In genomic region chrX:10966978-10967731, dm6 we compare ENCODE assay signal across 2 fruit fly cellular contexts.
TF ChIP-seq lines count a peak whose summit lies in the region.

TSS of gene C901 (minus strand) at chrX:10967134.

TF ChIP-seq in whole organism, embryonic, 481 proteins besides CTCF, POLR2A, EP300 and RAD21 (continued from another document and continues in another):
- TF ChIP-seq Nf-YB (GFP tag; optimal IDR thresholded peaks at IDR 0.05; lab: Kevin White, UChicago) (peak; percentile 52), CG32532 (GFP tag; IDR thresholded peaks at IDR 0.05; lab: Robert Waterston, UW) (peak; percentile 57; the same call in 1 of the 2 replicates), phol (tag; optimal IDR thresholded peaks at IDR 0.05; lab: Kevin White, UChicago) (peak; percentile 87), CG4730 (GFP tag; IDR thresholded peaks at IDR 0.05; lab: Robert Waterston, UW) (peak; percentile 63), gro (GFP tag; optimal IDR thresholded peaks at IDR 0.05; lab: Kevin White, UChicago) (no peak), CG15269 (tag; optimal IDR thresholded peaks at IDR 0.05; lab: Kevin White, UChicago) (peak; percentile 78), unc-4 (GFP tag; IDR thresholded peaks at IDR 0.05; lab: Robert Waterston, UW; ENCODE audit: partially characterized antibody) (no peak), CG11560 (tag; IDR thresholded peaks at IDR 0.05; lab: Robert Waterston, UW) (peak; percentile 29; the same call in 1 of the 3 replicates), CG14014 (GFP tag; IDR thresholded peaks at IDR 0.05; lab: Robert Waterston, UW) (peak; percentile 58; the same call in 1 of the 2 replicates), Eip74EF (GFP tag; optimal IDR thresholded peaks at IDR 0.05; lab: Kevin White, UChicago) (peak in 1 of 2 experiments; percentile 61), CG6654 (GFP tag; optimal IDR thresholded peaks at IDR 0.05; lab: Kevin White, UChicago) (peak; percentile 31), Nf-YA (GFP tag; IDR thresholded peaks at IDR 0.05; lab: Robert Waterston, UW) (peak; percentile 22; the same call in 1 of the 2 replicates), cato (GFP tag; optimal IDR thresholded peaks at IDR 0.05; lab: Kevin White, UChicago; ENCODE audit: borderline replicate concordance) (peak; percentile 2), repo (GFP tag; optimal IDR thresholded peaks at IDR 0.05; lab: Kevin White, UChicago) (no peak), CG6854 (GFP tag; optimal IDR thresholded peaks at IDR 0.05; lab: Kevin White, UChicago) (peak; percentile 18), HLH3B (GFP tag; IDR thresholded peaks at IDR 0.05; lab: Robert Waterston, UW) (peak; percentile 74), CG15073 (GFP tag; optimal IDR thresholded peaks at IDR 0.05; lab: Kevin White, UChicago) (no peak), odd (GFP tag; optimal IDR thresholded peaks at IDR 0.05; lab: Kevin White, UChicago) (peak; percentile 43), CG17359 (tag; optimal IDR thresholded peaks at IDR 0.05; lab: Kevin White, UChicago) (peak; percentile 72), tll (GFP tag; optimal IDR thresholded peaks at IDR 0.05; lab: Kevin White, UChicago) (no peak), run (tag; optimal IDR thresholded peaks at IDR 0.05; lab: Kevin White, UChicago) (peak; percentile 56), CG9932 (GFP tag; IDR thresholded peaks at IDR 0.05; lab: Robert Waterston, UW) (peak; percentile 20; the same call in 1 of the 2 replicates), nmo (GFP tag; optimal IDR thresholded peaks at IDR 0.05; lab: Kevin White, UChicago) (peak; percentile 85), H2.0 (GFP tag; IDR thresholded peaks at IDR 0.05; lab: Robert Waterston, UW) (peak; percentile 54; the same call in 1 of the 2 replicates), Scr (GFP tag; IDR thresholded peaks at IDR 0.05; lab: Robert Waterston, UW; ENCODE audit: partially characterized antibody) (no peak), Gug (GFP tag; IDR thresholded peaks at IDR 0.05; lab: Robert Waterston, UW) (peak; percentile 29; the same call in 1 of the 4 replicates), bigmax (GFP tag; optimal IDR thresholded peaks at IDR 0.05; lab: Kevin White, UChicago) (no peak), Sox102F (GFP tag; optimal IDR thresholded peaks at IDR 0.05; lab: Kevin White, UChicago) (peak; percentile 80), CG10979 (tag; optimal IDR thresholded peaks at IDR 0.05; lab: Kevin White, UChicago) (peak; percentile 89), so (GFP tag; IDR thresholded peaks at IDR 0.05; lab: Robert Waterston, UW) (peak; percentile 63; the same call in 1 of the 3 replicates), sug (tag; optimal IDR thresholded peaks at IDR 0.05; lab: Kevin White, UChicago) (no peak), croc (GFP tag; conservative IDR thresholded peaks at IDR 0.05; lab: Robert Waterston, UW) (peak; percentile 68), CG13894 (tag; optimal IDR thresholded peaks at IDR 0.05; lab: Kevin White, UChicago) (no peak), Aef1 (GFP tag; IDR thresholded peaks at IDR 0.05; lab: Robert Waterston, UW) (peak; percentile 52; the same call in 2 of the 3 replicates), jigr1 (GFP tag; IDR thresholded peaks at IDR 0.05; lab: Robert Waterston, UW) (peak; percentile 46; the same call in 2 of the 3 replicates), CG1529 (GFP tag; optimal IDR thresholded peaks at IDR 0.05; lab: Kevin White, UChicago) (peak; percentile 48), ham (GFP tag; IDR thresholded peaks at IDR 0.05; lab: Robert Waterston, UW) (no peak), pzg (GFP tag; optimal IDR thresholded peaks at IDR 0.05; lab: Kevin White, UChicago) (no peak), grau (tag; optimal IDR thresholded peaks at IDR 0.05; lab: Kevin White, UChicago) (peak; percentile 79), Mad (GFP tag; optimal IDR thresholded peaks at IDR 0.05; lab: Kevin White, UChicago) (no peak), CG17385 (GFP tag; optimal IDR thresholded peaks at IDR 0.05; lab: Kevin White, UChicago) (peak; percentile 64), Lim3 (GFP tag; IDR thresholded peaks at IDR 0.05; lab: Robert Waterston, UW) (no peak), Xrp1 (GFP tag; IDR thresholded peaks at IDR 0.05; lab: Robert Waterston, UW) (peak; percentile 75), CG15601 (tag; optimal IDR thresholded peaks at IDR 0.05; lab: Kevin White, UChicago) (peak; percentile 84), sc (optimal IDR thresholded peaks at IDR 0.05; lab: Kevin White, UChicago) (no peak), sc (GFP tag; optimal IDR thresholded peaks at IDR 0.05; lab: Kevin White, UChicago) (peak; percentile 45), al (GFP tag; IDR thresholded peaks at IDR 0.05; lab: Robert Waterston, UW) (peak; percentile 33), sqz (GFP tag; optimal IDR thresholded peaks at IDR 0.05; lab: Kevin White, UChicago) (peak; percentile 54), h (optimal IDR thresholded peaks at IDR 0.05; lab: Kevin White, UChicago) (no peak), chm (GFP tag; IDR thresholded peaks at IDR 0.05; lab: Robert Waterston, UW) (no peak), CG9727 (GFP tag; optimal IDR thresholded peaks at IDR 0.05; lab: Kevin White, UChicago) (peak; percentile 38), Rfx (GFP tag; IDR thresholded peaks at IDR 0.05; lab: Robert Waterston, UW) (peak; percentile 45; the same call in 1 of the 2 replicates), CG8359 (GFP tag; optimal IDR thresholded peaks at IDR 0.05; lab: Kevin White, UChicago; ENCODE audit: borderline replicate concordance) (peak; percentile 35), CG8924 (tag; optimal IDR thresholded peaks at IDR 0.05; lab: Kevin White, UChicago) (peak; percentile 80), gt (GFP tag; IDR thresholded peaks at IDR 0.05; lab: Robert Waterston, UW) (0 out of 2 replicates have a peak, but pooled peaks have one; percentile 23), br (optimal IDR thresholded peaks at IDR 0.05; lab: Kevin White, UChicago) (no peak), Sry-δ (GFP tag; optimal IDR thresholded peaks at IDR 0.05; lab: Kevin White, UChicago) (no peak), Hr51 (GFP tag; optimal IDR thresholded peaks at IDR 0.05; lab: Kevin White, UChicago) (peak in 1 of 2 experiments; percentile 85), gfzf (GFP tag; optimal IDR thresholded peaks at IDR 0.05; lab: Kevin White, UChicago) (no peak), CG1603 (tag; optimal IDR thresholded peaks at IDR 0.05; lab: Kevin White, UChicago) (no peak), Sox100B (GFP tag; optimal IDR thresholded peaks at IDR 0.05; lab: Kevin White, UChicago) (peak; percentile 84), schlank (tag; optimal IDR thresholded peaks at IDR 0.05; lab: Kevin White, UChicago) (no peak), CG18619 (GFP tag; optimal IDR thresholded peaks at IDR 0.05; lab: Kevin White, UChicago) (peak; percentile 47), ind (GFP tag; optimal IDR thresholded peaks at IDR 0.05; lab: Kevin White, UChicago) (peak; percentile 57)

TF ChIP-seq in whole organism, prepupa, 60 proteins besides CTCF, POLR2A, EP300 and RAD21 (continued from another document):
- TF ChIP-seq CG10631 (GFP tag; optimal IDR thresholded peaks at IDR 0.05; lab: Kevin White, UChicago): peak; percentile 65
- peak; percentile 55 for TF ChIP-seq pdm3 (GFP tag; optimal IDR thresholded peaks at IDR 0.05; lab: Kevin White, UChicago)
- peak; percentile 52 for TF ChIP-seq CG11294 (GFP tag; IDR thresholded peaks at IDR 0.05; lab: Robert Waterston, UW)
- TF ChIP-seq CG6163 (GFP tag; IDR thresholded peaks at IDR 0.05; lab: Robert Waterston, UW): peak; percentile 55; the same call in 1 of the 3 replicates
- TF ChIP-seq CG11762 (GFP tag; optimal IDR thresholded peaks at IDR 0.05; lab: Kevin White, UChicago; ENCODE audit: insufficient read depth): peak; percentile 53
- peak; percentile 72 for TF ChIP-seq CG3919 (GFP tag; optimal IDR thresholded peaks at IDR 0.05; lab: Kevin White, UChicago)
- TF ChIP-seq Sox102F (GFP tag; optimal IDR thresholded peaks at IDR 0.05; lab: Kevin White, UChicago): no peak
- peak; percentile 13 for TF ChIP-seq Met (GFP tag; optimal IDR thresholded peaks at IDR 0.05; lab: Kevin White, UChicago)
- peak; percentile 32 for TF ChIP-seq CG10669 (GFP tag; optimal IDR thresholded peaks at IDR 0.05; lab: Kevin White, UChicago)
- TF ChIP-seq ss (GFP tag; optimal IDR thresholded peaks at IDR 0.05; lab: Kevin White, UChicago): peak in 1 of 2 experiments; percentile 27
- TF ChIP-seq CG7368 (GFP tag; optimal IDR thresholded peaks at IDR 0.05; lab: Kevin White, UChicago): peak; percentile 54
- TF ChIP-seq fkh (GFP tag; optimal IDR thresholded peaks at IDR 0.05; lab: Kevin White, UChicago): no peak
- TF ChIP-seq Sox15 (GFP tag; optimal IDR thresholded peaks at IDR 0.05; lab: Kevin White, UChicago): peak; percentile 43
- TF ChIP-seq Ets96B (tag; optimal IDR thresholded peaks at IDR 0.05; lab: Kevin White, UChicago): peak; percentile 29
- TF ChIP-seq CG16779 (tag; optimal IDR thresholded peaks at IDR 0.05; lab: Kevin White, UChicago): peak; percentile 41
- TF ChIP-seq CG9139 (GFP tag; optimal IDR thresholded peaks at IDR 0.05; lab: Kevin White, UChicago): no peak
- no peak for TF ChIP-seq CG6854 (GFP tag; optimal IDR thresholded peaks at IDR 0.05; lab: Kevin White, UChicago)
- peak; percentile 55 for TF ChIP-seq Eip75B (GFP tag; optimal IDR thresholded peaks at IDR 0.05; lab: Kevin White, UChicago)
- TF ChIP-seq Sox14 (GFP tag; optimal IDR thresholded peaks at IDR 0.05; lab: Kevin White, UChicago): no peak
- peak; percentile 86 for TF ChIP-seq CG4318 (GFP tag; optimal IDR thresholded peaks at IDR 0.05; lab: Kevin White, UChicago)
- TF ChIP-seq CG34406 (GFP tag; optimal IDR thresholded peaks at IDR 0.05; lab: Kevin White, UChicago): peak; percentile 82
- TF ChIP-seq salr (GFP tag; optimal IDR thresholded peaks at IDR 0.05; lab: Kevin White, UChicago): peak in 1 of 2 experiments; percentile 79
- TF ChIP-seq Ets21C (GFP tag; optimal IDR thresholded peaks at IDR 0.05; lab: Kevin White, UChicago): no peak
- no peak for TF ChIP-seq vri (GFP tag; optimal IDR thresholded peaks at IDR 0.05; lab: Kevin White, UChicago)
- TF ChIP-seq esn (GFP tag; optimal IDR thresholded peaks at IDR 0.05; lab: Kevin White, UChicago): peak; percentile 45
